Fruit fly (Drosophila melanogaster) whole organism, prepupa: Measurements from ENCODE around the gene DAAM.

Experiments used
- CG10669 ChIP-seq: fragments of 200-800 bp; sonication (Bioruptor generic); optimal IDR thresholded peaks from 3 replicates; lab custom pipeline; 2018; ENCODE audit warnings: missing biosample characterization, mild to moderate bottlenecking, missing genetic modification characterization, moderate library complexity
- CG11902 ChIP-seq: fragments of 200-800 bp; sonication (Bioruptor generic); optimal IDR thresholded peaks from 3 replicates; lab custom pipeline; 2016; ENCODE audit warnings: missing biosample characterization, missing genetic modification characterization
- CG16779 ChIP-seq: fragments of 200-800 bp; sonication (Bioruptor generic); optimal IDR thresholded peaks from 3 replicates; lab custom pipeline; 2017; ENCODE audit warnings: missing biosample characterization, mild to moderate bottlenecking, missing genetic modification characterization
- CG6854 ChIP-seq: fragments of 200-800 bp; sonication (Bioruptor generic); optimal IDR thresholded peaks from 2 replicates; lab custom pipeline; 2017; ENCODE audit warnings: missing biosample characterization, mild to moderate bottlenecking, missing genetic modification characterization
- Eip75B ChIP-seq: fragments of 200-800 bp; sonication (Bioruptor generic); optimal IDR thresholded peaks from 3 replicates; lab custom pipeline; 2016; ENCODE audit warnings: missing biosample characterization, missing genetic modification characterization
- Ets21C ChIP-seq: fragments of 200-800 bp; sonication (Bioruptor generic); optimal IDR thresholded peaks from 3 replicates; lab custom pipeline; 2016; ENCODE audit warnings: missing biosample characterization, missing genetic modification characterization
- Hr39 ChIP-seq: fragments of 200-800 bp; sonication (Bioruptor generic); optimal IDR thresholded peaks from 2 replicates; lab custom pipeline; 2016; ENCODE audit warnings: missing biosample characterization, missing genetic modification characterization
- Smox ChIP-seq: fragments of 200-800 bp; sonication (Bioruptor generic); optimal IDR thresholded peaks from 3 replicates; lab custom pipeline; 2016; ENCODE audit warnings: missing biosample characterization, missing genetic modification characterization
- Sox102F ChIP-seq: fragments of 200-800 bp; sonication (Bioruptor generic); optimal IDR thresholded peaks from 2 replicates; lab custom pipeline; 2016; ENCODE audit warnings: missing biosample characterization, mild to moderate bottlenecking, missing genetic modification characterization
- acj6 ChIP-seq: fragments of 200-800 bp; sonication (Bioruptor generic); optimal IDR thresholded peaks from 3 replicates; lab custom pipeline; 2016; ENCODE audit warnings: missing biosample characterization, missing genetic modification characterization
- fd59A ChIP-seq: fragments of 200-800 bp; sonication (Bioruptor generic); optimal IDR thresholded peaks from 2 replicates; lab custom pipeline; 2017; ENCODE audit warnings: missing biosample characterization, mild to moderate bottlenecking, missing genetic modification characterization, missing genetic modification reagents
- fd85E ChIP-seq: fragments of 200-800 bp; sonication (Bioruptor generic); optimal IDR thresholded peaks from 3 replicates; lab custom pipeline; 2016; ENCODE audit warnings: missing biosample characterization, missing genetic modification characterization

dm6 chrX:1346256-1346655, 24.1 kb upstream of the DAAM start, which contains the start of gene Tsp2A:
- TF ChIP-seq Eip75B (GFP tag; lab: Kevin White, UChicago), result no peak
- no peak for TF ChIP-seq Smox (GFP tag; lab: Kevin White, UChicago)
- TF ChIP-seq Ets21C, result no peak
- no peak for TF ChIP-seq acj6 (GFP tag; lab: Kevin White, UChicago)
- no peak for TF ChIP-seq fd85E (GFP tag; lab: Kevin White, UChicago)
- no peak for TF ChIP-seq fd59A
- TF ChIP-seq CG6854 (GFP tag; lab: Kevin White, UChicago), result no peak
- no peak for TF ChIP-seq Hr39
- no peak for TF ChIP-seq CG16779 (tag; lab: Kevin White, UChicago)
- no peak for TF ChIP-seq CG10669 (GFP tag; lab: Kevin White, UChicago)
- no peak for TF ChIP-seq Sox102F (GFP tag; lab: Kevin White, UChicago)
- no peak for TF ChIP-seq CG11902
